Fruit fly (Drosophila melanogaster) whole organism, embryonic: ENCODE results near the gene hook.

Experiments used
- Abd-B ChIP-seq: fragments of 200-800 bp; sonication (Bioruptor generic); optimal IDR thresholded peaks from 2 replicates; lab custom pipeline; 2018; ENCODE audit warnings: missing biosample characterization, mild to moderate bottlenecking, missing genetic modification characterization, moderate library complexity
- Blimp-1 ChIP-seq: fragments of 200-800 bp; sonication (Bioruptor generic); optimal IDR thresholded peaks from 3 replicates; lab custom pipeline; 2018; ENCODE audit warnings: missing biosample characterization, missing genetic modification characterization, mild to moderate bottlenecking, moderate library complexity, missing genetic modification reagents
- CG10543 ChIP-seq: fragments of 200-800 bp; sonication (Bioruptor generic); optimal IDR thresholded peaks from 3 replicates; lab custom pipeline; 2017; ENCODE audit warnings: missing biosample characterization, mild to moderate bottlenecking, missing genetic modification characterization, moderate library complexity
- CG10565 ChIP-seq: fragments of 200-800 bp; sonication (Bioruptor generic); optimal IDR thresholded peaks from 3 replicates; lab custom pipeline; 2016; ENCODE audit warnings: missing biosample characterization, mild to moderate bottlenecking, missing genetic modification characterization
- CG11695 ChIP-seq: fragments of 200-800 bp; sonication (Bioruptor generic); IDR thresholded peaks from 3 replicates; pipeline ENCODE4 v1.3.6; 2022; ENCODE audit warnings: missing biosample characterization, missing genetic modification characterization
- CG12155 ChIP-seq: fragments of 200-800 bp; sonication (Bioruptor generic); optimal IDR thresholded peaks from 3 replicates; lab custom pipeline; 2016; ENCODE audit warnings: missing biosample characterization, missing genetic modification characterization
- CG12219 ChIP-seq: fragments of 200-800 bp; sonication (Bioruptor generic); optimal IDR thresholded peaks from 3 replicates; lab custom pipeline; 2018; ENCODE audit warnings: missing biosample characterization, mild to moderate bottlenecking, missing genetic modification characterization
- CG12391 ChIP-seq: fragments of 200-800 bp; sonication (Bioruptor generic); optimal IDR thresholded peaks from 3 replicates; lab custom pipeline; 2018; ENCODE audit warnings: missing biosample characterization, mild to moderate bottlenecking, missing genetic modification characterization, moderate library complexity
- CG13775 ChIP-seq: fragments of 200-800 bp; sonication (Bioruptor generic); optimal IDR thresholded peaks from 3 replicates; lab custom pipeline; 2017; ENCODE audit warnings: missing biosample characterization, mild to moderate bottlenecking, missing genetic modification characterization
- CG15269 ChIP-seq: fragments of 200-800 bp; sonication (Bioruptor generic); optimal IDR thresholded peaks from 2 replicates; lab custom pipeline; 2018; ENCODE audit warnings: missing biosample characterization, mild to moderate bottlenecking, missing genetic modification characterization, moderate library complexity
- CG15514 ChIP-seq: fragments of 200-800 bp; sonication (Bioruptor generic); optimal IDR thresholded peaks from 3 replicates; lab custom pipeline; 2017; ENCODE audit warnings: missing biosample characterization, missing genetic modification characterization, mild to moderate bottlenecking, moderate library complexity, missing genetic modification reagents
- CG17328 ChIP-seq: fragments of 200-800 bp; sonication (Bioruptor generic); IDR thresholded peaks from 2 replicates; pipeline ENCODE4 v1.3.6; 2022; ENCODE audit warnings: missing biosample characterization, missing genetic modification characterization
- CG17359 ChIP-seq: fragments of 200-800 bp; sonication (Bioruptor generic); optimal IDR thresholded peaks from 3 replicates; lab custom pipeline; 2018; ENCODE audit warnings: missing biosample characterization, mild to moderate bottlenecking, missing genetic modification characterization, moderate library complexity
- CG17361 ChIP-seq: fragments of 200-800 bp; sonication (Bioruptor generic); IDR thresholded peaks from 3 replicates; pipeline ENCODE4 v1.3.6; 2022; ENCODE audit warnings: missing biosample characterization, missing genetic modification characterization
- CG18619 ChIP-seq: fragments of 200-800 bp; sonication (Bioruptor generic); optimal IDR thresholded peaks from 3 replicates; lab custom pipeline; 2017; ENCODE audit warnings: missing biosample characterization, mild to moderate bottlenecking, missing genetic modification characterization
- CG31224 ChIP-seq: fragments of 200-800 bp; sonication (Bioruptor generic); IDR thresholded peaks from 2 replicates; pipeline ENCODE4 v1.3.6; 2022; ENCODE audit warnings: missing biosample characterization, missing genetic modification characterization
- CG31441 ChIP-seq: fragments of 200-800 bp; sonication (Bioruptor generic); IDR thresholded peaks from 2 replicates; pipeline ENCODE4 v1.3.6; 2022; ENCODE audit warnings: missing biosample characterization, missing genetic modification characterization
- CG34422 ChIP-seq: fragments of 200-800 bp; sonication (Bioruptor generic); IDR thresholded peaks from 3 replicates; pipeline ENCODE4 v1.3.6; 2022; ENCODE audit warnings: missing biosample characterization, missing genetic modification characterization
- CG6791 ChIP-seq: fragments of 200-800 bp; sonication (Bioruptor generic); IDR thresholded peaks from 3 replicates; pipeline ENCODE4 v1.3.6; 2022; ENCODE audit warnings: missing biosample characterization, missing genetic modification characterization; ENCODE audit not compliant: partially characterized antibody
- CG6854 ChIP-seq: fragments of 200-800 bp; sonication (Bioruptor generic); optimal IDR thresholded peaks from 3 replicates; lab custom pipeline; 2017; ENCODE audit warnings: missing biosample characterization, mild to moderate bottlenecking, missing genetic modification characterization
- CG7357 ChIP-seq: fragments of 200-800 bp; sonication (Bioruptor generic); IDR thresholded peaks from 3 replicates; pipeline ENCODE4 v1.3.6; 2022; ENCODE audit warnings: missing biosample characterization, missing genetic modification characterization
- CG9727 ChIP-seq: fragments of 200-800 bp; sonication (Bioruptor generic); optimal IDR thresholded peaks from 3 replicates; lab custom pipeline; 2017; ENCODE audit warnings: missing biosample characterization, mild to moderate bottlenecking, missing genetic modification characterization
- Chrac-16 ChIP-seq: fragments of 200-800 bp; sonication (Bioruptor generic); optimal IDR thresholded peaks from 3 replicates; lab custom pipeline; 2016; ENCODE audit warnings: missing biosample characterization, missing genetic modification characterization
- CkIIα-i1 ChIP-seq: fragments of 200-800 bp; sonication (Bioruptor generic); IDR thresholded peaks from 2 replicates; pipeline ENCODE4 v1.3.6; 2022; ENCODE audit warnings: missing biosample characterization, missing genetic modification characterization
- D ChIP-seq, 2 experiments: fragments of 200-800 bp in 1 of 2; fragments of >200 bp in 1 of 2; sonication (Bioruptor generic) in 1 of 2; optimal IDR thresholded peaks; 2 replicates in 1 of 2; 3 replicates in 1 of 2; lab custom pipeline; 2017; ENCODE audit warnings: mild to moderate bottlenecking in 1 of 2, missing biosample characterization in 1 of 2, missing genetic modification characterization in 1 of 2, missing genetic modification reagents in 1 of 2
- Dek ChIP-seq: fragments of 200-800 bp; sonication (Bioruptor generic); optimal IDR thresholded peaks from 3 replicates; lab custom pipeline; 2019; ENCODE audit warnings: missing biosample characterization, mild to moderate bottlenecking, missing genetic modification characterization, moderate library complexity
- Drgx ChIP-seq: fragments of 200-800 bp; sonication (Bioruptor generic); IDR thresholded peaks from 2 replicates; pipeline ENCODE4 v1.3.6; 2022; ENCODE audit warnings: missing biosample characterization, missing genetic modification characterization
- HLHmδ ChIP-seq: fragments of 200-800 bp; sonication (Bioruptor generic); optimal IDR thresholded peaks from 2 replicates; lab custom pipeline; 2018; ENCODE audit warnings: missing biosample characterization, mild to moderate bottlenecking, missing genetic modification characterization, moderate library complexity
- Hmr ChIP-seq: fragments of 200-800 bp; sonication (Bioruptor generic); optimal IDR thresholded peaks from 3 replicates; lab custom pipeline; 2017; ENCODE audit warnings: mild to moderate bottlenecking, missing biosample characterization, missing genetic modification reagents, missing genetic modification characterization
- MTF-1 ChIP-seq: fragments of 200-800 bp; sonication (Bioruptor generic); optimal IDR thresholded peaks from 2 replicates; lab custom pipeline; 2018; ENCODE audit warnings: missing biosample characterization, mild to moderate bottlenecking, missing genetic modification characterization, borderline replicate concordance
- Med ChIP-seq: fragments of 200-800 bp; sonication (Bioruptor generic); peaks from one replicate; lab custom pipeline; 2016; ENCODE audit warnings: missing biosample characterization, missing genetic modification characterization, mild to moderate bottlenecking, inconsistent platforms, moderate library complexity
- Nf-YC ChIP-seq: fragments of 200-800 bp; optimal IDR thresholded peaks from 3 replicates; lab custom pipeline; 2019; ENCODE audit warnings: missing biosample characterization, mild to moderate bottlenecking, missing genetic modification characterization, moderate library complexity
- NfI ChIP-seq: fragments of 200-800 bp; sonication (Bioruptor generic); optimal IDR thresholded peaks from 3 replicates; lab custom pipeline; 2018; ENCODE audit warnings: missing biosample characterization, mild to moderate bottlenecking, missing genetic modification characterization, moderate library complexity
- Xbp1 ChIP-seq: fragments of 200-800 bp; sonication (Bioruptor generic); optimal IDR thresholded peaks from 3 replicates; lab custom pipeline; 2016; ENCODE audit warnings: missing biosample characterization, mild to moderate bottlenecking, missing genetic modification characterization
- ase ChIP-seq: fragments of 200-800 bp; sonication (Bioruptor generic); IDR thresholded peaks from 3 replicates; pipeline ENCODE4 v1.3.6; 2022; ENCODE audit warnings: missing biosample characterization, missing genetic modification characterization
- bigmax ChIP-seq: fragments of 200-800 bp; sonication (Bioruptor generic); optimal IDR thresholded peaks from 2 replicates; lab custom pipeline; 2018; ENCODE audit warnings: missing biosample characterization, mild to moderate bottlenecking, missing genetic modification characterization
- bowl ChIP-seq: fragments of 200-800 bp; sonication (Bioruptor generic); IDR thresholded peaks from 2 replicates; pipeline ENCODE4 v1.3.6; 2022; ENCODE audit warnings: missing biosample characterization, missing genetic modification characterization
- crc ChIP-seq: fragments of 200-800 bp; sonication (Bioruptor generic); optimal IDR thresholded peaks from 2 replicates; lab custom pipeline; 2016; ENCODE audit warnings: missing biosample characterization, missing genetic modification characterization
- crol ChIP-seq: fragments of 200-800 bp; sonication (Bioruptor generic); IDR thresholded peaks from 2 replicates; pipeline ENCODE4 v1.3.6; 2022; ENCODE audit warnings: missing biosample characterization, missing genetic modification characterization
- dysf ChIP-seq: fragments of 200-800 bp; sonication (Bioruptor generic); IDR thresholded peaks from 3 replicates; pipeline ENCODE4 v1.3.6; 2022; ENCODE audit warnings: missing biosample characterization, missing genetic modification characterization
- ken ChIP-seq: fragments of 200-800 bp; sonication (Bioruptor generic); IDR thresholded peaks from 3 replicates; pipeline ENCODE4 v1.3.6; 2022; ENCODE audit warnings: missing biosample characterization, missing genetic modification characterization
- lab ChIP-seq: fragments of 200-800 bp; sonication (Bioruptor generic); optimal IDR thresholded peaks from 3 replicates; lab custom pipeline; 2017; ENCODE audit warnings: missing biosample characterization, missing genetic modification characterization, mild to moderate bottlenecking, moderate library complexity, missing genetic modification reagents
- odd ChIP-seq: fragments of 200-800 bp; sonication (Bioruptor generic); optimal IDR thresholded peaks from 2 replicates; lab custom pipeline; 2017; ENCODE audit warnings: missing biosample characterization, mild to moderate bottlenecking, missing genetic modification characterization
- rib ChIP-seq: fragments of 200-800 bp; sonication (Bioruptor generic); IDR thresholded peaks from 2 replicates; pipeline ENCODE4 v1.3.6; 2022; ENCODE audit warnings: missing biosample characterization, missing genetic modification characterization
- row ChIP-seq: fragments of 200-800 bp; sonication (Bioruptor generic); IDR thresholded peaks from 3 replicates; pipeline ENCODE4 v1.3.6; 2022; ENCODE audit warnings: missing biosample characterization, missing genetic modification characterization
- sens ChIP-seq: fragments of 200-800 bp; sonication (Bioruptor generic); peaks from one replicate; lab custom pipeline; 2016; ENCODE audit warnings: missing biosample characterization, missing genetic modification characterization
- slp2 ChIP-seq: fragments of 200-800 bp; sonication (Bioruptor generic); optimal IDR thresholded peaks from 2 replicates; lab custom pipeline; 2016; ENCODE audit warnings: missing biosample characterization, missing genetic modification characterization
- tap ChIP-seq: fragments of 200-800 bp; optimal IDR thresholded peaks from 3 replicates; lab custom pipeline; 2019; ENCODE audit warnings: missing biosample characterization, mild to moderate bottlenecking, missing genetic modification characterization, moderate library complexity

The hook gene

dm6 chr2L:19026491-19027197, 6.7 kb downstream of the hook start (continued):
- peak; percentile 57 for TF ChIP-seq CG17359
- peak; percentile 51 for TF ChIP-seq Nf-YC
- TF ChIP-seq bigmax (GFP tag; lab: Kevin White, UChicago), result no peak
- peak; percentile 30 for TF ChIP-seq CG13775 (GFP tag; lab: Kevin White, UChicago)
- TF ChIP-seq CG34422 (GFP tag; lab: Robert Waterston, UW), result 0 out of 3 replicates have a peak, but pooled peaks have one; percentile 39
- no peak for TF ChIP-seq ase (GFP tag; lab: Robert Waterston, UW)
- peak; percentile 53; the same call in 2 of the 3 replicates for TF ChIP-seq CG17361 (GFP tag; lab: Robert Waterston, UW)
- TF ChIP-seq MTF-1, result no peak
- TF ChIP-seq dysf (GFP tag; lab: Robert Waterston, UW), result peak; percentile 66; the same call in 2 of the 3 replicates
- 0 out of 3 replicates have a peak, but pooled peaks have one; percentile 16 for TF ChIP-seq ken (GFP tag; lab: Robert Waterston, UW)
- TF ChIP-seq CG11695 (GFP tag; lab: Robert Waterston, UW), result peak; percentile 46; the same call in 1 of the 3 replicates
- TF ChIP-seq CG6791, result no peak
- TF ChIP-seq CG10543 (GFP tag; lab: Kevin White, UChicago), result peak; percentile 64
- no peak for TF ChIP-seq CG17328
- peak; percentile 88 for TF ChIP-seq lab (GFP tag; lab: Kevin White, UChicago)
- peak; percentile 26; the same call in 1 of the 2 replicates for TF ChIP-seq Drgx (GFP tag; lab: Robert Waterston, UW)
- TF ChIP-seq CG7357, result peak; percentile 43; the same call in 1 of the 3 replicates
- TF ChIP-seq CG15514 (GFP tag; lab: Kevin White, UChicago), result peak; percentile 43
- peak; percentile 41 for TF ChIP-seq tap (tag; lab: Kevin White, UChicago)
- TF ChIP-seq CG6854, result peak; percentile 63
- TF ChIP-seq Chrac-16 (GFP tag; lab: Kevin White, UChicago), result peak; percentile 23
- TF ChIP-seq sens (GFP tag; lab: Kevin White, UChicago), result peak; percentile 48
- peak; percentile 35 for TF ChIP-seq odd
- TF ChIP-seq CG12219 (GFP tag; lab: Kevin White, UChicago), result peak; percentile 56
- peak; percentile 76 for TF ChIP-seq row (GFP tag; lab: Robert Waterston, UW)
- TF ChIP-seq D (optimal IDR thresholded peaks at IDR 0.05; lab: Kevin White, UChicago), result no peak
- no peak for TF ChIP-seq D (GFP tag; optimal IDR thresholded peaks at IDR 0.05; lab: Kevin White, UChicago)
- TF ChIP-seq Dek, result peak; percentile 58
- TF ChIP-seq CG18619 (GFP tag; lab: Kevin White, UChicago), result peak; percentile 60
- peak; percentile 35 for TF ChIP-seq Xbp1 (GFP tag; lab: Kevin White, UChicago)
- TF ChIP-seq Med (GFP tag; lab: Kevin White, UChicago), result peak; percentile 80
- peak; percentile 65 for TF ChIP-seq NfI (GFP tag; lab: Kevin White, UChicago)
- no peak for TF ChIP-seq HLHmδ (GFP tag; lab: Kevin White, UChicago)
- peak; percentile 65 for TF ChIP-seq CG15269 (tag; lab: Kevin White, UChicago)
- TF ChIP-seq slp2 (GFP tag; lab: Kevin White, UChicago), result no peak
- peak; percentile 66 for TF ChIP-seq CG12391 (tag; lab: Kevin White, UChicago)
- peak; percentile 58 for TF ChIP-seq CG9727 (GFP tag; lab: Kevin White, UChicago)
- peak; percentile 64 for TF ChIP-seq CG31441 (GFP tag; lab: Robert Waterston, UW)
- TF ChIP-seq Abd-B (GFP tag; lab: Kevin White, UChicago), result no peak
- TF ChIP-seq crc (GFP tag; lab: Kevin White, UChicago), result no peak
- TF ChIP-seq Blimp-1 (GFP tag; lab: Kevin White, UChicago), result peak; percentile 34
- TF ChIP-seq Hmr, result peak; percentile 85
- no peak for TF ChIP-seq CG10565
- TF ChIP-seq bowl, result no peak
- peak; percentile 79 for TF ChIP-seq crol (GFP tag; lab: Robert Waterston, UW)
- no peak for TF ChIP-seq CG31224 (GFP tag; lab: Robert Waterston, UW)
- no peak for TF ChIP-seq CkIIα-i1 (GFP tag; lab: Robert Waterston, UW)
- peak; percentile 5 for TF ChIP-seq CG12155 (GFP tag; lab: Kevin White, UChicago)
- no peak for TF ChIP-seq rib
